Worm (Caenorhabditis elegans) whole organism, midembryonic: ENCODE data around the gene dhhc-5.

ENCODE experiments used
- T22C8.4 ChIP-seq: fragments of 200-800 bp; sonication (Bioruptor generic); IDR thresholded peaks from 2 replicates; pipeline ENCODE4 v1.3.6; 2022; ENCODE audit warnings: missing genetic modification characterization, missing compliant biosample characterization
- flt-1 ChIP-seq: fragments of 200-800 bp; sonication (Bioruptor generic); IDR thresholded peaks from 2 replicates; pipeline ENCODE4 v1.3.6; 2022; ENCODE audit warnings: missing genetic modification characterization, missing compliant biosample characterization
- med-1 ChIP-seq: sonication (generic microtip); optimal IDR thresholded peaks from 2 replicates; lab custom pipeline; 2017; ENCODE audit warnings: missing genetic modification characterization, mild to moderate bottlenecking, missing compliant biosample characterization, antibody characterized with exemption, missing genetic modification reagents; ENCODE audit not compliant: insufficient read depth
- ref-1 ChIP-seq: fragments of 200-800 bp; sonication (Bioruptor generic); conservative IDR thresholded peaks from 2 replicates; pipeline ENCODE4 v1.3.6; 2022; ENCODE audit warnings: missing genetic modification reagents, missing genetic modification characterization, missing compliant biosample characterization
- tab-1 ChIP-seq: fragments of 200-800 bp; sonication (Bioruptor generic); IDR thresholded peaks from 2 replicates; pipeline ENCODE4 v1.3.6; 2022; ENCODE audit warnings: missing genetic modification characterization, missing compliant biosample characterization
- ztf-23 ChIP-seq: fragments of 200-800 bp; sonication (Bioruptor generic); IDR thresholded peaks from 2 replicates; pipeline ENCODE4 v1.3.6; 2022; ENCODE audit warnings: missing genetic modification reagents, missing genetic modification characterization, missing compliant biosample characterization

DNA sequence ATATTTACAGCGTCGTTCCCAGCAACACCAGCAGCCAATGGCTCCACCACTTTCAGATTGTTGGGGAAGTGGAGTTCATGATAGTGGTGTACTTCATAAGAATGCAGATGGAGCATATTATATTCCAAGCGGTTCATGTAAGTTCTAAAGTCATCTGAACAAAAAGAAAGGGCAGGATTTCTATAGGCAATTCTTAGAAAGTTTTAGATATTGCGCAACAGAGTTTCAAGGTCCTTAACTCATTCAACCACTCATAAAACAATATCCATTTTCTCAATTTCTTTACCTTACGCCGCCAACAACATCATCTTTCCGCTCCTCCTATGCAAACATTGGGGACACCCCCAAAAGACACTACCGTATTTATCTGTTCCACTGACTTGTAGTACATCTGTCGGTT lies 17.5 kb downstream of the dhhc-5 start:
- TF ChIP-seq flt-1 (GFP tag; lab: Robert Waterston, UW) (no peak), ztf-23 (no peak), tab-1 (GFP tag; lab: Robert Waterston, UW) (no peak), ref-1 (GFP tag; lab: Robert Waterston, UW) (no peak), med-1 (GFP tag; lab: Kevin White, UChicago) (no peak), T22C8.4 (no peak)
